Fruit fly (Drosophila melanogaster) whole organism, embryonic: ENCODE results near the gene EndoGI.
A peak's percentile ranks its signal among the peaks of the same experiment; 100 is the strongest.

ENCODE experiments used
- Blimp-1 ChIP-seq: fragments of 200-800 bp; sonication (Bioruptor generic); optimal IDR thresholded peaks from 3 replicates; lab custom pipeline; 2018; ENCODE audit warnings: missing biosample characterization, missing genetic modification characterization, mild to moderate bottlenecking, moderate library complexity, missing genetic modification reagents
- BtbVII ChIP-seq: fragments of 200-800 bp; sonication (Bioruptor generic); optimal IDR thresholded peaks from 3 replicates; lab custom pipeline; 2017; ENCODE audit warnings: missing biosample characterization, mild to moderate bottlenecking, missing genetic modification characterization
- CG1024 ChIP-seq: fragments of 200-800 bp; sonication (Bioruptor generic); IDR thresholded peaks from 2 replicates; pipeline ENCODE4 v1.3.6; 2022; ENCODE audit warnings: missing biosample characterization, missing genetic modification characterization
- CG10431 ChIP-seq: fragments of 200-800 bp; sonication (Bioruptor generic); optimal IDR thresholded peaks from 3 replicates; lab custom pipeline; 2018; ENCODE audit warnings: missing biosample characterization, mild to moderate bottlenecking, missing genetic modification characterization
- CG10654 ChIP-seq: fragments of 200-800 bp; sonication (Bioruptor generic); optimal IDR thresholded peaks from 2 replicates; lab custom pipeline; 2016; ENCODE audit warnings: missing biosample characterization, missing genetic modification characterization
- CG13296 ChIP-seq: fragments of 200-800 bp; sonication (Bioruptor generic); optimal IDR thresholded peaks from 3 replicates; lab custom pipeline; 2018; ENCODE audit warnings: missing biosample characterization, mild to moderate bottlenecking, missing genetic modification characterization
- CG18599 ChIP-seq: fragments of 200-800 bp; sonication (Bioruptor generic); optimal IDR thresholded peaks from 3 replicates; lab custom pipeline; 2017; ENCODE audit warnings: missing biosample characterization, missing genetic modification characterization, mild to moderate bottlenecking, moderate library complexity, missing genetic modification reagents
- CG2202 ChIP-seq: fragments of 200-800 bp; sonication (Bioruptor generic); optimal IDR thresholded peaks from 2 replicates; lab custom pipeline; 2018; ENCODE audit warnings: missing biosample characterization, mild to moderate bottlenecking, missing genetic modification characterization
- CG3163 ChIP-seq: fragments of 200-800 bp; sonication (Bioruptor generic); optimal IDR thresholded peaks from 3 replicates; lab custom pipeline; 2016; ENCODE audit warnings: missing biosample characterization, missing genetic modification characterization
- CG33213 ChIP-seq: fragments of 200-800 bp; sonication (Bioruptor generic); optimal IDR thresholded peaks from 3 replicates; lab custom pipeline; 2016; ENCODE audit warnings: missing biosample characterization, missing genetic modification characterization
- CG3838 ChIP-seq: fragments of 200-800 bp; sonication (Bioruptor generic); optimal IDR thresholded peaks from 3 replicates; lab custom pipeline; 2016; ENCODE audit warnings: missing biosample characterization, missing genetic modification characterization
- CG3847 ChIP-seq: fragments of 200-800 bp; sonication (Bioruptor generic); IDR thresholded peaks from 2 replicates; pipeline ENCODE4 v1.3.6; 2022; ENCODE audit warnings: missing biosample characterization, missing genetic modification characterization
- CG42726 ChIP-seq: fragments of 200-800 bp; sonication (Bioruptor generic); IDR thresholded peaks from 2 replicates; pipeline ENCODE4 v1.3.6; 2022; ENCODE audit warnings: missing biosample characterization, missing genetic modification characterization; ENCODE audit not compliant: partially characterized antibody
- CG4707 ChIP-seq: fragments of 200-800 bp; sonication (Bioruptor generic); optimal IDR thresholded peaks from 2 replicates; lab custom pipeline; 2018; ENCODE audit warnings: missing biosample characterization, mild to moderate bottlenecking, missing genetic modification characterization, moderate library complexity
- CG6683 ChIP-seq: fragments of 200-800 bp; sonication (Bioruptor generic); optimal IDR thresholded peaks from 2 replicates; lab custom pipeline; 2017; ENCODE audit warnings: missing biosample characterization, mild to moderate bottlenecking, missing genetic modification characterization, missing genetic modification reagents
- CG6689 ChIP-seq: fragments of 200-800 bp; sonication (Bioruptor generic); IDR thresholded peaks from 2 replicates; pipeline ENCODE4 v1.3.6; 2022; ENCODE audit warnings: missing biosample characterization, missing genetic modification characterization
- CG7556 ChIP-seq: fragments of 200-800 bp; sonication (Bioruptor generic); optimal IDR thresholded peaks from 2 replicates; lab custom pipeline; 2017; ENCODE audit warnings: missing biosample characterization, mild to moderate bottlenecking, missing genetic modification characterization
- CG7786 ChIP-seq: fragments of 200-800 bp; sonication (Bioruptor generic); optimal IDR thresholded peaks from 2 replicates; lab custom pipeline; 2016; ENCODE audit warnings: missing biosample characterization, missing genetic modification characterization
- CG8281 ChIP-seq: fragments of 200-800 bp; sonication (Bioruptor generic); optimal IDR thresholded peaks from 2 replicates; lab custom pipeline; 2018; ENCODE audit warnings: missing biosample characterization, mild to moderate bottlenecking, missing genetic modification characterization, moderate library complexity
- Dbx ChIP-seq: fragments of 200-800 bp; sonication (Bioruptor generic); IDR thresholded peaks from 3 replicates; pipeline ENCODE4 v1.3.6; 2022; ENCODE audit warnings: missing biosample characterization, missing genetic modification characterization
- Dfd ChIP-seq, 2 experiments: fragments of >200 bp; optimal IDR thresholded peaks; 2 replicates each; lab custom pipeline; 2017; ENCODE audit warnings: missing biosample characterization in 2 of 2, missing genetic modification characterization in 2 of 2
- Doc3 ChIP-seq: fragments of 200-800 bp; sonication (Bioruptor generic); IDR thresholded peaks from 3 replicates; pipeline ENCODE4 v1.3.6; 2022; ENCODE audit warnings: missing biosample characterization, missing genetic modification characterization; ENCODE audit not compliant: partially characterized antibody
- Eip74EF ChIP-seq, 2 experiments: fragments of 200-800 bp in 1 of 2; fragments of >200 bp in 1 of 2; sonication (Bioruptor generic) in 1 of 2; optimal IDR thresholded peaks; 2 replicates each; lab custom pipeline; 2017 to 2019; ENCODE audit warnings: missing biosample characterization in 2 of 2, missing genetic modification characterization in 2 of 2, mild to moderate bottlenecking in 1 of 2, moderate library complexity in 1 of 2
- Gug ChIP-seq: fragments of 200-800 bp; sonication (Bioruptor generic); IDR thresholded peaks from 4 replicates; pipeline ENCODE4 v1.3.6; 2022; ENCODE audit warnings: missing biosample characterization, missing genetic modification characterization
- H15 ChIP-seq: fragments of 200-800 bp; sonication (Bioruptor generic); IDR thresholded peaks from 3 replicates; pipeline ENCODE4 v1.3.6; 2022; ENCODE audit warnings: missing biosample characterization, missing genetic modification characterization
- HLH54F ChIP-seq: fragments of 200-800 bp; sonication (Bioruptor generic); optimal IDR thresholded peaks from 3 replicates; lab custom pipeline; 2016; ENCODE audit warnings: missing biosample characterization, missing genetic modification characterization
- Hr51 ChIP-seq, 2 experiments: fragments of 200-800 bp; sonication (Bioruptor generic); optimal IDR thresholded peaks; 2 replicates in 1 of 2; 3 replicates in 1 of 2; lab custom pipeline; 2016 to 2018; ENCODE audit warnings: missing biosample characterization in 2 of 2, missing genetic modification characterization in 2 of 2, mild to moderate bottlenecking in 1 of 2, moderate library complexity in 1 of 2
- Sry-δ ChIP-seq: fragments of 200-800 bp; sonication (Bioruptor generic); optimal IDR thresholded peaks from 2 replicates; lab custom pipeline; 2016; ENCODE audit warnings: missing biosample characterization, missing genetic modification characterization
- aop ChIP-seq: fragments of 200-800 bp; sonication (Bioruptor generic); IDR thresholded peaks from 2 replicates; pipeline ENCODE4 v1.3.6; 2022; ENCODE audit warnings: missing biosample characterization, missing genetic modification characterization
- ato ChIP-seq: fragments of 200-800 bp; sonication (Bioruptor generic); IDR thresholded peaks from 2 replicates; pipeline ENCODE4 v1.3.6; 2022; ENCODE audit warnings: missing biosample characterization, missing genetic modification characterization; ENCODE audit not compliant: partially characterized antibody
- crp ChIP-seq, 2 experiments: fragments of 200-800 bp; sonication (Bioruptor generic); optimal IDR thresholded peaks; 2 replicates in 1 of 2; 3 replicates in 1 of 2; lab custom pipeline; 2017; ENCODE audit warnings: missing biosample characterization in 2 of 2, missing genetic modification characterization in 2 of 2, mild to moderate bottlenecking in 1 of 2, moderate library complexity in 1 of 2
- ftz-f1 ChIP-seq: fragments of 200-800 bp; sonication (Bioruptor generic); optimal IDR thresholded peaks from 2 replicates; lab custom pipeline; 2016; ENCODE audit warnings: missing biosample characterization, missing genetic modification characterization
- gsb-n ChIP-seq: fragments of 200-800 bp; sonication (Bioruptor generic); optimal IDR thresholded peaks from 3 replicates; lab custom pipeline; 2018; ENCODE audit warnings: missing biosample characterization, mild to moderate bottlenecking, missing genetic modification characterization
- kah ChIP-seq: fragments of 200-800 bp; sonication (Bioruptor generic); optimal IDR thresholded peaks from 2 replicates; lab custom pipeline; 2018; ENCODE audit warnings: missing biosample characterization, mild to moderate bottlenecking, missing genetic modification characterization
- otp ChIP-seq: fragments of 200-800 bp; sonication (Bioruptor generic); IDR thresholded peaks from 3 replicates; pipeline ENCODE4, ENCODE4 v1.3.6; 2022; ENCODE audit warnings: missing biosample characterization, missing genetic modification characterization
- pnt ChIP-seq: fragments of 200-800 bp; sonication (Bioruptor generic); optimal IDR thresholded peaks from 3 replicates; lab custom pipeline; 2016; ENCODE audit warnings: missing biosample characterization, missing genetic modification characterization
- prd ChIP-seq, 3 experiments: fragments of >200 bp in 2 of 3; fragments of 200-800 bp in 1 of 3; sonication (Bioruptor generic) in 1 of 3; optimal IDR thresholded peaks in 2 of 3; IDR thresholded peaks in 1 of 3; 2 replicates in 2 of 3; 3 replicates in 1 of 3; pipeline versions ENCODE4 v1.3.6 to Lab custom; 2017 to 2022; ENCODE audit warnings: missing biosample characterization in 1 of 3, missing genetic modification characterization in 1 of 3
- pros ChIP-seq: fragments of 200-800 bp; sonication (Bioruptor generic); optimal IDR thresholded peaks from 3 replicates; lab custom pipeline; 2019; ENCODE audit warnings: missing biosample characterization, mild to moderate bottlenecking, missing genetic modification characterization, moderate library complexity
- pum ChIP-seq: fragments of 200-800 bp; sonication (Bioruptor generic); optimal IDR thresholded peaks from 2 replicates; lab custom pipeline; 2016; ENCODE audit warnings: missing biosample characterization, missing genetic modification characterization
- rib ChIP-seq: fragments of 200-800 bp; sonication (Bioruptor generic); IDR thresholded peaks from 2 replicates; pipeline ENCODE4 v1.3.6; 2022; ENCODE audit warnings: missing biosample characterization, missing genetic modification characterization
- run ChIP-seq: fragments of 200-800 bp; sonication (Bioruptor generic); optimal IDR thresholded peaks from 3 replicates; lab custom pipeline; 2018; ENCODE audit warnings: missing biosample characterization, mild to moderate bottlenecking, missing genetic modification characterization
- schlank ChIP-seq: fragments of 200-800 bp; sonication (Bioruptor generic); optimal IDR thresholded peaks from 2 replicates; lab custom pipeline; 2018; ENCODE audit warnings: missing biosample characterization, mild to moderate bottlenecking, missing genetic modification characterization
- scrt ChIP-seq: fragments of 200-800 bp; sonication (Bioruptor generic); optimal IDR thresholded peaks from 2 replicates; lab custom pipeline; 2018; ENCODE audit warnings: missing biosample characterization, mild to moderate bottlenecking, missing genetic modification characterization, moderate library complexity
- seq ChIP-seq: fragments of 200-800 bp; sonication (Bioruptor generic); IDR thresholded peaks from 2 replicates; pipeline ENCODE4 v1.3.6; 2022; ENCODE audit warnings: missing biosample characterization, missing genetic modification characterization
- sisA ChIP-seq: fragments of 200-800 bp; sonication (Bioruptor generic); IDR thresholded peaks from 2 replicates; pipeline ENCODE4 v1.3.6; 2022; ENCODE audit warnings: missing biosample characterization, missing genetic modification characterization
- unc-4 ChIP-seq: fragments of 200-800 bp; sonication (Bioruptor generic); IDR thresholded peaks from 2 replicates; pipeline ENCODE4 v1.3.6; 2022; ENCODE audit warnings: missing biosample characterization, missing genetic modification characterization; ENCODE audit not compliant: partially characterized antibody
- usp ChIP-seq: fragments of >200 bp; optimal IDR thresholded peaks from 2 replicates; lab custom pipeline; 2017; ENCODE audit warnings: missing biosample characterization, missing genetic modification characterization
- wor ChIP-seq: fragments of 200-800 bp; sonication (Bioruptor generic); IDR thresholded peaks from 2 replicates; pipeline ENCODE4 v1.3.6; 2022; ENCODE audit warnings: missing biosample characterization, missing genetic modification characterization

EndoGI gene

DNA sequence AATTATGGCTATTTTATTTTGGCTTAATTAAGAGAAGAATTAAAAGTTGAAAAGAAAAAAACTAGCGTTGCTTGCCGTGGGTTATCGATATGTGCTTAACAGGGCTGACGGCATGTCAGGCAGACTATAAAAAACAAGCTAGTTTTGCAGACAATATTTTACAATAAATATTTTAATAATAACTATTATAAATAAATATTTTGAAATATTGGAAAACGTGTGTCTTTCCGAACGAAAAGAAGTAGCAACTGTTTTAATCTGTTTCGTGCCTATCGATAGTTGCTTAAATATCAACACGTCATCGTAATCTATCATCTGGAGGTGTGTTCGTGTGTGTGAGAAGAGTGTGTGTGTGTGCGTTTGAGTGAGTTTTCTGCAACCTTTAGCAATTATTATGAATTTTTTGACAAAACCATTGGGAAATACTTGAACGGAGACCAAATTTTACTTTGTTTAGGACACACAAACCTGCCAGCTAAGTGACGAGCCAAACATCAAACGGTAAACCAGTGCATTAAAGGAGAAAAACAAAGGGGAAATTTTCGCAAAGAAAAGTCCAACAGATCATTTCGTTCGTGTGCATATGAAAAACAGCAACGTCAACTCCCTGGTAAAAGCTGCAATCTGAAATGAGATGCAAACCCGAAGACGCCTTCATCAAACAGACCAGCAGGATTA, 49.7 kb downstream of the EndoGI start, which contains the start of the genes CG5861 and Syx5 (continued):
- TF ChIP-seq kah (GFP tag; lab: Kevin White, UChicago): no peak
- TF ChIP-seq sisA (GFP tag; lab: Robert Waterston, UW): peak; percentile 46
- peak; percentile 95 for TF ChIP-seq unc-4 (GFP tag; lab: Robert Waterston, UW)
- peak; percentile 69; the same call in 1 of the 2 replicates for TF ChIP-seq CG42726 (GFP tag; lab: Robert Waterston, UW)
- TF ChIP-seq ftz-f1 (GFP tag; lab: Kevin White, UChicago): no peak
- TF ChIP-seq H15: 0 out of 3 replicates have a peak, but pooled peaks have one; percentile 48
- no peak for TF ChIP-seq CG7786 (GFP tag; lab: Kevin White, UChicago)
- TF ChIP-seq aop (GFP tag; lab: Robert Waterston, UW): no peak
- TF ChIP-seq CG6683 (GFP tag; lab: Kevin White, UChicago): no peak
- peak in 1 of 2 experiments; percentile 75 for TF ChIP-seq crp (GFP tag; optimal IDR thresholded peaks at IDR 0.05; lab: Kevin White, UChicago)
- TF ChIP-seq pnt (GFP tag; lab: Kevin White, UChicago): no peak
- no peak for TF ChIP-seq CG8281 (tag; lab: Kevin White, UChicago)
- TF ChIP-seq Dbx (GFP tag; lab: Robert Waterston, UW): peak; percentile 67; the same call in 2 of the 3 replicates
- peak; percentile 38 for TF ChIP-seq BtbVII (GFP tag; lab: Kevin White, UChicago)
- no peak for TF ChIP-seq CG4707
- no peak for TF ChIP-seq CG10431 (GFP tag; lab: Kevin White, UChicago)
- TF ChIP-seq rib (GFP tag; lab: Robert Waterston, UW): no peak
- TF ChIP-seq prd (optimal IDR thresholded peaks at IDR 0.05; lab: Kevin White, UChicago): no peak
- peak; percentile 67 for TF ChIP-seq prd (GFP tag; IDR thresholded peaks at IDR 0.05; lab: Robert Waterston, UW)
- peak; percentile 18 for TF ChIP-seq CG2202 (tag; lab: Kevin White, UChicago)
- TF ChIP-seq CG3847 (GFP tag; lab: Robert Waterston, UW): no peak; the same call in none of the 2 replicates
- TF ChIP-seq Gug (GFP tag; lab: Robert Waterston, UW): peak; percentile 60; the same call in 2 of the 4 replicates
- TF ChIP-seq wor (GFP tag; lab: Robert Waterston, UW): no peak
- TF ChIP-seq CG6689 (GFP tag; lab: Robert Waterston, UW): peak; percentile 29; the same call in 1 of the 2 replicates
- no peak for TF ChIP-seq schlank
- no peak for TF ChIP-seq run (tag; lab: Kevin White, UChicago)
- no peak for TF ChIP-seq CG18599
- TF ChIP-seq usp (GFP tag; lab: Kevin White, UChicago): no peak
- no peak for TF ChIP-seq Dfd (GFP tag; optimal IDR thresholded peaks at IDR 0.05; lab: Kevin White, UChicago)
- peak; percentile 44 for TF ChIP-seq CG10654
- no peak for TF ChIP-seq HLH54F (GFP tag; lab: Kevin White, UChicago)
- TF ChIP-seq CG3163 (GFP tag; lab: Kevin White, UChicago): no peak
- TF ChIP-seq CG7556: peak; percentile 51
- TF ChIP-seq CG1024 (GFP tag; lab: Robert Waterston, UW): no peak
- peak; percentile 78; the same call in 1 of the 2 replicates for TF ChIP-seq ato (GFP tag; lab: Robert Waterston, UW)
- peak; percentile 17 for TF ChIP-seq gsb-n (tag; lab: Kevin White, UChicago)
- TF ChIP-seq pum (GFP tag; lab: Kevin White, UChicago): no peak
- TF ChIP-seq Eip74EF (GFP tag; optimal IDR thresholded peaks at IDR 0.05; lab: Kevin White, UChicago): peak in 1 of 2 experiments; percentile 0
- TF ChIP-seq seq (GFP tag; lab: Robert Waterston, UW): no peak
- TF ChIP-seq Hr51 (GFP tag; optimal IDR thresholded peaks at IDR 0.05; lab: Kevin White, UChicago): no peak
- TF ChIP-seq Sry-δ (GFP tag; lab: Kevin White, UChicago): peak; percentile 58
- TF ChIP-seq Blimp-1 (GFP tag; lab: Kevin White, UChicago): no peak
- peak; percentile 63 for TF ChIP-seq CG13296
- TF ChIP-seq Doc3 (GFP tag; lab: Robert Waterston, UW): peak; percentile 97
- peak; percentile 62 for TF ChIP-seq scrt (GFP tag; lab: Kevin White, UChicago)
- no peak for TF ChIP-seq otp
- TF ChIP-seq CG3838 (GFP tag; lab: Kevin White, UChicago): no peak
- no peak for TF ChIP-seq pros
- TF ChIP-seq CG33213 (GFP tag; lab: Kevin White, UChicago): no peak
